Worm (Caenorhabditis elegans): ENCODE measurements around the gene mrpl-20.

ce11 chrII:13289891-13290290, 48.2 kb upstream of the mrpl-20 start:
- TF ChIP-seq tlf-1 (GFP tag; optimal IDR thresholded peaks at IDR 0.05), result no peak
- TF ChIP-seq snpc-4 (GFP tag; optimal IDR thresholded peaks at IDR 0.05), result no peak
- peak in 2 of 4 experiments; percentile 49 to 78 for TF ChIP-seq snpc-4 (tag; optimal IDR thresholded peaks at IDR 0.05)
- TF ChIP-seq nhr-120 (GFP tag; IDR thresholded peaks at IDR 0.05), result no peak
- TF ChIP-seq ccch-3 (GFP tag; optimal IDR thresholded peaks at IDR 0.05), result no peak
- no peak for TF ChIP-seq hmg-1.2 (GFP tag; IDR thresholded peaks at IDR 0.05)
- no peak for TF ChIP-seq lin-35 (GFP tag; optimal IDR thresholded peaks at IDR 0.05)
- TF ChIP-seq zfh-2 (GFP tag; conservative IDR thresholded peaks at IDR 0.05), result peak; percentile 72

All from whole organism, young adult.